Worm (Caenorhabditis elegans): ENCODE measurements around the gene C05D9.9.

The C05D9.9 gene

DNA sequence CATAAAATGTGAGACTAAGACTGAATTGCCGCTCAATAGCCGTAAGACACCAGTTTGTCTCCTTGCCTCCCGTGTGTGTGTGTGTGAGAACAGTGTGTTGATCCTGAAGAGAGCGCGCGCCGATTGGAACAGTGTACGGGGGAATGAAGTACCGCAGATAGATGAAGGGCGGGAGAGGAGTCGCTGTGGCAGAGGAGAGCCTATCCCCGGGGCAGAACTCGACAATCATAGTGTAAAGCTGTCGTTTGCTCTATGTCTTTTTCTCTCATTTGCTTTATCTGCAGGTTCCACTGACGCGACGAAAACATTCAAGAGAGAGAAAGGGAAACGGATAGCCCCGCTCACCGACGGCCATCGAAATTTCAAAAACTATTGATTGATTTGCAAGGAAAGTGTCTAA lies 42.1 kb downstream of the C05D9.9 start:
- no peak for TF ChIP-seq hpl-2 (GFP tag; optimal IDR thresholded peaks at IDR 0.05)
- no peak for TF ChIP-seq nhr-12 (tag; optimal IDR thresholded peaks at IDR 0.05)
- TF ChIP-seq skn-1 (tag; optimal IDR thresholded peaks at IDR 0.05), result peak; percentile 16
- TF ChIP-seq nhr-71 (tag; optimal IDR thresholded peaks at IDR 0.05), result peak; percentile 17
- no peak for TF ChIP-seq ama-1 (optimal IDR thresholded peaks at IDR 0.05)
- TF ChIP-seq unc-98 (GFP tag; IDR thresholded peaks at IDR 0.05), result no peak
- no peak for TF ChIP-seq vab-15 (tag; optimal IDR thresholded peaks at IDR 0.05)
- TF ChIP-seq nhr-84 (tag; optimal IDR thresholded peaks at IDR 0.05), result no peak
- TF ChIP-seq irx-1 (tag; optimal IDR thresholded peaks at IDR 0.05), result no peak
- no peak for TF ChIP-seq nhr-47 (tag; optimal IDR thresholded peaks at IDR 0.05)
- no peak for TF ChIP-seq dpl-1 (GFP tag; optimal IDR thresholded peaks at IDR 0.05)
- no peak for TF ChIP-seq efl-3 (GFP tag; optimal IDR thresholded peaks at IDR 0.05)
- TF ChIP-seq rnt-1 (tag; optimal IDR thresholded peaks at IDR 0.05), result peak; percentile 59
- TF ChIP-seq nhr-77 (tag; optimal IDR thresholded peaks at IDR 0.05), result no peak
- no peak for TF ChIP-seq jun-1 (tag; optimal IDR thresholded peaks at IDR 0.05)
- TF ChIP-seq lin-39 (tag; optimal IDR thresholded peaks at IDR 0.05), result no peak
- TF ChIP-seq egl-13 (tag; optimal IDR thresholded peaks at IDR 0.05), result no peak
- TF ChIP-seq ceh-82 (tag; optimal IDR thresholded peaks at IDR 0.05), result no peak
- no peak for TF ChIP-seq sup-37 (GFP tag; optimal IDR thresholded peaks at IDR 0.05)
- TF ChIP-seq ceh-90 (tag; optimal IDR thresholded peaks at IDR 0.05), result no peak
- TF ChIP-seq snu-23 (GFP tag; optimal IDR thresholded peaks at IDR 0.05), result peak; percentile 7
- TF ChIP-seq fkh-8 (tag; optimal IDR thresholded peaks at IDR 0.05), result no peak
- TF ChIP-seq unc-130 (tag; optimal IDR thresholded peaks at IDR 0.05), result no peak
- no peak for TF ChIP-seq zag-1 (tag; optimal IDR thresholded peaks at IDR 0.05)
- TF ChIP-seq fkh-10 (GFP tag; optimal IDR thresholded peaks at IDR 0.05), result no peak
- no peak for TF ChIP-seq lir-3 (tag; optimal IDR thresholded peaks at IDR 0.05; ENCODE audit: poor library complexity)
- no peak for TF ChIP-seq nhr-11 (tag; optimal IDR thresholded peaks at IDR 0.05)
- no peak for TF ChIP-seq grh-1 (GFP tag; IDR thresholded peaks at IDR 0.05)
- no peak for TF ChIP-seq aha-1 (tag; optimal IDR thresholded peaks at IDR 0.05)
- no peak for TF ChIP-seq ztf-4 (tag; optimal IDR thresholded peaks at IDR 0.05)
- no peak for TF ChIP-seq sptf-1 (tag; optimal IDR thresholded peaks at IDR 0.05)
- no peak for TF ChIP-seq efl-1 (optimal IDR thresholded peaks at IDR 0.05)
- no peak for TF ChIP-seq efl-1 (GFP tag; optimal IDR thresholded peaks at IDR 0.05 in 1 of 2)
- peak; percentile 63 for TF ChIP-seq lin-14 (GFP tag; optimal IDR thresholded peaks at IDR 0.05)
- TF ChIP-seq fos-1 (tag; optimal IDR thresholded peaks at IDR 0.05), result no peak
- TF ChIP-seq ceh-88 (GFP tag; IDR thresholded peaks at IDR 0.05), result no peak
- no peak for TF ChIP-seq unc-86 (tag; optimal IDR thresholded peaks at IDR 0.05)
- no peak for TF ChIP-seq F16B12.6 (tag; optimal IDR thresholded peaks at IDR 0.05)
- no peak for TF ChIP-seq ceh-63 (GFP tag; optimal IDR thresholded peaks at IDR 0.05)
- no peak for TF ChIP-seq alr-1 (tag; optimal IDR thresholded peaks at IDR 0.05; ENCODE audit: borderline replicate concordance)
- TF ChIP-seq swsn-7 (tag; optimal IDR thresholded peaks at IDR 0.05), result no peak
- TF ChIP-seq snpc-4 (tag; optimal IDR thresholded peaks at IDR 0.05), result no peak
- TF ChIP-seq egl-27 (tag; optimal IDR thresholded peaks at IDR 0.05), result no peak
- TF ChIP-seq elt-3 (tag; optimal IDR thresholded peaks at IDR 0.05), result no peak
- no peak for TF ChIP-seq lin-15B (tag; optimal IDR thresholded peaks at IDR 0.05)
- no peak for TF ChIP-seq tlp-1 (tag; optimal IDR thresholded peaks at IDR 0.05)
- no peak for TF ChIP-seq C04F5.9 (tag; optimal IDR thresholded peaks at IDR 0.05)
- no peak for TF ChIP-seq C34B4.2 (tag; optimal IDR thresholded peaks at IDR 0.05)
- no peak for TF ChIP-seq isw-1 (GFP tag; IDR thresholded peaks at IDR 0.05)
- TF ChIP-seq unc-62 (GFP tag; optimal IDR thresholded peaks at IDR 0.05), result no peak
- no peak for TF ChIP-seq mab-9 (GFP tag; IDR thresholded peaks at IDR 0.05)
- TF ChIP-seq dsc-1 (tag; optimal IDR thresholded peaks at IDR 0.05), result peak; percentile 44
- TF ChIP-seq ceh-8 (GFP tag; optimal IDR thresholded peaks at IDR 0.05), result no peak
- no peak for TF ChIP-seq pqm-1 (tag; optimal IDR thresholded peaks at IDR 0.05)
- no peak for TF ChIP-seq mef-2 (tag; optimal IDR thresholded peaks at IDR 0.05)
